Worm (Caenorhabditis elegans) whole organism, young adult: ENCODE measurements around the gene F48G7.9.

Experiments used
- B0019.2 ChIP-seq: fragments of 200-800 bp; sonication (Bioruptor generic); conservative IDR thresholded peaks from 2 replicates; pipeline ENCODE4 v1.3.6; 2022; ENCODE audit warnings: missing genetic modification reagents, missing genetic modification characterization, missing compliant biosample characterization
- B0336.3 ChIP-seq: fragments of 200-800 bp; sonication (Bioruptor generic); IDR thresholded peaks from 2 replicates; pipeline ENCODE4 v1.3.6; 2022; ENCODE audit warnings: missing genetic modification characterization, missing compliant biosample characterization
- F10E7.11 ChIP-seq: sonication (generic microtip); optimal IDR thresholded peaks from 2 replicates; lab custom pipeline; 2017; ENCODE audit warnings: mild to moderate bottlenecking, missing genetic modification characterization, moderate library complexity, missing compliant biosample characterization
- F23B12.7 ChIP-seq: sonication (generic microtip); optimal IDR thresholded peaks from 2 replicates; lab custom pipeline; 2017; ENCODE audit warnings: missing genetic modification characterization, mild to moderate bottlenecking, missing compliant biosample characterization, antibody characterized with exemption, moderate library complexity; ENCODE audit not compliant: insufficient read depth
- F39B2.1 ChIP-seq: fragments of 200-800 bp; sonication (Bioruptor generic); IDR thresholded peaks from 2 replicates; pipeline ENCODE4 v1.3.6; 2022; ENCODE audit warnings: missing genetic modification reagents, missing genetic modification characterization, missing compliant biosample characterization
- akir-1 ChIP-seq: fragments of 200-800 bp; sonication (Bioruptor generic); optimal IDR thresholded peaks from 2 replicates; lab custom pipeline; 2018; ENCODE audit warnings: mild to moderate bottlenecking, missing genetic modification characterization, moderate library complexity, missing compliant biosample characterization
- ama-1 ChIP-seq, 3 experiments: fragments of 150-350 bp in 1 of 3; sonication (generic microtip) in 2 of 3; optimal IDR thresholded peaks; 2 replicates each; lab custom pipeline; 2014 to 2018; ENCODE audit warnings: missing biosample characterization in 2 of 3, missing genetic modification characterization in 2 of 3, missing genetic modification reagents in 2 of 3
- atf-7 ChIP-seq: sonication (generic microtip); optimal IDR thresholded peaks from 2 replicates; lab custom pipeline; 2017; ENCODE audit warnings: mild to moderate bottlenecking, missing genetic modification characterization, missing compliant biosample characterization
- attf-5 ChIP-seq: fragments of 200-800 bp; sonication (Bioruptor generic); optimal IDR thresholded peaks from 2 replicates; lab custom pipeline; 2018; ENCODE audit warnings: mild to moderate bottlenecking, missing genetic modification characterization, missing compliant biosample characterization
- cebp-1 ChIP-seq, 2 experiments: fragments of 200-800 bp in 1 of 2; sonication (Bioruptor generic) in 1 of 2; sonication (generic microtip) in 1 of 2; IDR thresholded peaks in 1 of 2; optimal IDR thresholded peaks in 1 of 2; 2 replicates each; pipeline versions ENCODE4 v1.3.6 to Lab custom; 2017 to 2022; ENCODE audit warnings: missing compliant biosample characterization in 2 of 2, missing genetic modification characterization in 2 of 2, mild to moderate bottlenecking in 1 of 2, missing genetic modification reagents in 1 of 2, moderate library complexity in 1 of 2
- cebp-2 ChIP-seq: fragments of 200-800 bp; sonication (Bioruptor generic); IDR thresholded peaks from 2 replicates; pipeline ENCODE4 v1.3.6; 2022; ENCODE audit warnings: missing genetic modification characterization, missing compliant biosample characterization
- ceh-27 ChIP-seq: fragments of 200-800 bp; sonication (Bioruptor generic); optimal IDR thresholded peaks from 2 replicates; lab custom pipeline; 2018; ENCODE audit warnings: mild to moderate bottlenecking, missing genetic modification characterization, moderate library complexity, missing compliant biosample characterization
- ceh-40 ChIP-seq: fragments of 200-800 bp; sonication (Bioruptor generic); IDR thresholded peaks from 2 replicates; pipeline ENCODE4 v1.3.6; 2022; ENCODE audit warnings: missing genetic modification characterization, missing compliant biosample characterization
- ceh-91 ChIP-seq: fragments of 200-800 bp; sonication (Bioruptor generic); IDR thresholded peaks from 2 replicates; pipeline ENCODE4 v1.3.6; 2022; ENCODE audit warnings: missing genetic modification reagents, missing genetic modification characterization, missing compliant biosample characterization
- dox-1 ChIP-seq: fragments of 200-800 bp; sonication (Bioruptor generic); IDR thresholded peaks from 2 replicates; pipeline ENCODE4 v1.3.6; 2022; ENCODE audit warnings: missing genetic modification reagents, missing genetic modification characterization, missing compliant biosample characterization
- egl-44 ChIP-seq: fragments of 200-800 bp; sonication (Bioruptor generic); IDR thresholded peaks from 2 replicates; pipeline ENCODE4 v1.3.6; 2022; ENCODE audit warnings: missing genetic modification reagents, missing genetic modification characterization, missing compliant biosample characterization
- ekl-4 ChIP-seq: fragments of 200-800 bp; sonication (Bioruptor generic); IDR thresholded peaks from 2 replicates; pipeline ENCODE4 v1.3.6; 2022; ENCODE audit warnings: missing genetic modification reagents, missing genetic modification characterization, missing compliant biosample characterization
- lin-54 ChIP-seq: fragments of 200-800 bp; sonication (Bioruptor generic); optimal IDR thresholded peaks from 2 replicates; lab custom pipeline; 2018; ENCODE audit warnings: mild to moderate bottlenecking, missing genetic modification characterization, missing compliant biosample characterization
- lir-1 ChIP-seq: fragments of 200-800 bp; sonication (Bioruptor generic); conservative IDR thresholded peaks from 2 replicates; pipeline ENCODE4 v1.3.6; 2022; ENCODE audit warnings: missing genetic modification reagents, missing genetic modification characterization, missing compliant biosample characterization
- lsl-1 ChIP-seq: fragments of 200-800 bp; sonication (Bioruptor generic); optimal IDR thresholded peaks from 2 replicates; lab custom pipeline; 2018; ENCODE audit warnings: mild to moderate bottlenecking, missing genetic modification characterization, moderate library complexity, missing compliant biosample characterization
- lsy-27 ChIP-seq: sonication (generic microtip); optimal IDR thresholded peaks from 2 replicates; lab custom pipeline; 2017; ENCODE audit warnings: missing genetic modification characterization, mild to moderate bottlenecking, missing compliant biosample characterization, antibody characterized with exemption, missing genotype, borderline replicate concordance; ENCODE audit not compliant: insufficient read depth
- nfyb-1 ChIP-seq: fragments of 200-800 bp; sonication (Bioruptor generic); IDR thresholded peaks from 2 replicates; pipeline ENCODE4 v1.3.6; 2022; ENCODE audit warnings: missing genetic modification reagents, missing genetic modification characterization, missing compliant biosample characterization
- nhr-80 ChIP-seq: sonication (generic microtip); optimal IDR thresholded peaks from 2 replicates; lab custom pipeline; 2016; ENCODE audit warnings: missing genetic modification characterization, missing compliant biosample characterization
- rec-8 ChIP-seq, 2 experiments: sonication (generic microtip); optimal IDR thresholded peaks; 2 replicates each; lab custom pipeline; 2016; ENCODE audit warnings: mild to moderate bottlenecking in 2 of 2, missing genetic modification characterization in 2 of 2, missing genetic modification reagents in 2 of 2, missing genotype in 2 of 2, missing biosample characterization in 1 of 2, missing compliant biosample characterization in 1 of 2, moderate library complexity in 1 of 2
- snpc-1.1 ChIP-seq: sonication (generic microtip); optimal IDR thresholded peaks from 2 replicates; lab custom pipeline; 2017; ENCODE audit warnings: missing genetic modification characterization, mild to moderate bottlenecking, missing compliant biosample characterization, antibody characterized with exemption, moderate library complexity, missing genotype, missing genetic modification reagents; ENCODE audit not compliant: insufficient read depth
- snpc-4 ChIP-seq, 5 experiments: fragments of 150-350 bp in 1 of 5; sonication (generic microtip) in 4 of 5; optimal IDR thresholded peaks; 2 replicates each; lab custom pipeline; 2014 to 2018; ENCODE audit warnings: missing genetic modification characterization in 5 of 5, missing biosample characterization in 3 of 5, antibody characterized with exemption in 2 of 5, mild to moderate bottlenecking in 2 of 5, missing compliant biosample characterization in 2 of 5, missing genotype in 2 of 5, moderate library complexity in 2 of 5, missing genetic modification reagents in 1 of 5
- unc-130 ChIP-seq: sonication (generic microtip); optimal IDR thresholded peaks from 2 replicates; lab custom pipeline; 2016; ENCODE audit warnings: missing genetic modification reagents, missing genetic modification characterization, missing compliant biosample characterization
- unc-62 ChIP-seq: fragments of 150-350 bp; optimal IDR thresholded peaks from 2 replicates; lab custom pipeline; 2014; ENCODE audit warnings: missing biosample characterization, missing genetic modification reagents, missing genetic modification characterization
- xnd-1 ChIP-seq: sonication (generic microtip); optimal IDR thresholded peaks from 2 replicates; lab custom pipeline; 2016; ENCODE audit warnings: missing genotype, missing genetic modification reagents, missing genetic modification characterization, missing compliant biosample characterization
- ztf-18 ChIP-seq: sonication (generic microtip); optimal IDR thresholded peaks from 2 replicates; lab custom pipeline; 2016; ENCODE audit warnings: missing genotype, mild to moderate bottlenecking, missing genetic modification characterization, missing compliant biosample characterization
- ztf-22 ChIP-seq: fragments of 200-800 bp; sonication (Bioruptor generic); optimal IDR thresholded peaks from 2 replicates; lab custom pipeline; 2018; ENCODE audit warnings: mild to moderate bottlenecking, missing genetic modification characterization, moderate library complexity, missing compliant biosample characterization
- ztf-26 ChIP-seq: sonication (generic microtip); optimal IDR thresholded peaks from 2 replicates; lab custom pipeline; 2017; ENCODE audit warnings: missing genetic modification characterization, missing compliant biosample characterization
- ztf-6 ChIP-seq: fragments of 200-800 bp; sonication (Bioruptor generic); IDR thresholded peaks from 2 replicates; pipeline ENCODE4 v1.3.6; 2022; ENCODE audit warnings: missing genetic modification reagents, missing genetic modification characterization, missing compliant biosample characterization

The F48G7.9 gene

DNA sequence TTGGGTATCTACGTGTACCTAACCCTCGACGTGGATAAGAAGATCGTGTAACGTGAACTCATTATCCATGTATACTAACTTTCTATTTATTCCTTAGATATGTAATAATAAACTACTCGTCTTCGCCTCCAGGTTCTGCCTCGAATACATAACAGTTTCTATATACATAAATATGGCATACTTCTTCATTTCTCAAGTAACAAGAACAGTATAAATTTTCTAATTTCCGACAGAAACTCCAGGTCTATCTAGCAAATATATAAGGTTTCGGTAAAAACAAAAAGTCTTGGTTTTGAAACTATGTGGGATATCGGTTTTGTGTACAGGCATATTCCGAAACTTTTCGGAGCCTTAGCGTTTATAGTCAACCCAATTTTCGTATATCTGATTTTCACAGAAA is 9.9 kb upstream of the F48G7.9 start, which contains the start of gene srj-37:
TSS of gene srj-37 (plus strand) at position 301 of the 400 bp plus-strand sequence.
- no peak for TF ChIP-seq lir-1 (GFP tag; lab: Robert Waterston, UW)
- no peak for TF ChIP-seq ama-1 (optimal IDR thresholded peaks at IDR 0.05; lab: Kevin White, UChicago)
- TF ChIP-seq ama-1 (GFP tag; optimal IDR thresholded peaks at IDR 0.05; lab: Kevin White, UChicago), result no peak
- no peak for TF ChIP-seq cebp-2
- no peak for TF ChIP-seq F23B12.7 (tag; lab: Kevin White, UChicago)
- TF ChIP-seq ztf-6 (GFP tag; lab: Robert Waterston, UW), result no peak
- TF ChIP-seq xnd-1 (tag; lab: Kevin White, UChicago), result no peak
- TF ChIP-seq egl-44 (GFP tag; lab: Robert Waterston, UW), result no peak
- TF ChIP-seq lsy-27 (tag; lab: Kevin White, UChicago), result no peak
- TF ChIP-seq ztf-26 (tag; lab: Kevin White, UChicago), result no peak
- no peak for TF ChIP-seq ztf-22 (GFP tag; lab: Kevin White, UChicago)
- no peak for TF ChIP-seq ekl-4 (GFP tag; lab: Robert Waterston, UW)
- no peak for TF ChIP-seq lsl-1 (GFP tag; lab: Kevin White, UChicago)
- no peak for TF ChIP-seq lin-54 (GFP tag; lab: Kevin White, UChicago)
- no peak for TF ChIP-seq akir-1 (GFP tag; lab: Kevin White, UChicago)

DNA sequence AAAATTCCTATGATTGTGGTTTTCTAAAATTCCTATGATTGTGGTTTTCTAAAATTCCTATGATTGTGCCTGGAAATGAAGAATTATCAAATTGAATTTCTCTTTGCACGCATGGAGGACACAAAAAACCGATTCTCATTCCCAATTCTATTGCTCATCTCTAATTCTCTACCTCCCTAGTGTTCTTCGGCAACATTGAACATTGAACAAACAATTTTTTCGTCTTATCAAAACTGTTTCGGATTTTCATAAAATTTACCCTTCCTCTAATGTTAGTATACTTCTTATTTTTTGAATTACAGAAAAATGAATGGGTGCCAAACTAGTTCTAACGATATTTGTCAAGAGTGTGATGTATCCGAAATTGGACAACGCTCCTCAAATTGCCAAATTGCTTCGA is 7.9 kb upstream of the F48G7.9 start, which contains the start of gene pals-31:
TSS of gene pals-31 (plus strand) at position 301 of the 400 bp plus-strand sequence.
- no peak for TF ChIP-seq ztf-18
- TF ChIP-seq B0336.3, result no peak
- no peak for TF ChIP-seq ceh-91 (GFP tag; lab: Robert Waterston, UW)
- TF ChIP-seq B0019.2, result no peak
- TF ChIP-seq ama-1 (optimal IDR thresholded peaks at IDR 0.05; lab: Kevin White, UChicago), result no peak
- TF ChIP-seq ama-1 (GFP tag; optimal IDR thresholded peaks at IDR 0.05; lab: Kevin White, UChicago), result no peak

DNA sequence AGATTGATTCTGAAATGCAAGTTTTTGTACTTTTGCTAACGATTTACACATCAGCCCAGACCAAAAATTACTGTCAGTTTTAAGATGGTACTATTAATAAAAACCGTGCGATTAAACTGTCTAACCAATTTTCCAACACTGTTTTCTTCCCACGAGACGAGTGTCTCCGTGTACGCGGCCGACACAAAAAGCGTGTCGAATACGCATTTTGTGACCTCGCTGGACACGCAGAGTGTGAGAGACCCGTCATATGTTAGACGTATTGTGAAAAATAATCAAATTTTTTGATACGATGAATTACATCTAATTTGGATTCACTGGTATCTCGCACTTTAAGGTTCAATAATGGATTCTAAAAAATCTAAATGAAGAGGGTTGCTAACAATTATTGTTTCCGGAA is 7.2 kb upstream of the F48G7.9 start:
- TF ChIP-seq cebp-1 (GFP tag; IDR thresholded peaks at IDR 0.05; lab: Robert Waterston, UW), result peak; percentile 36; the same call in 1 of the 2 replicates
- peak; percentile 45 for TF ChIP-seq cebp-1 (tag; optimal IDR thresholded peaks at IDR 0.05; lab: Kevin White, UChicago)
- TF ChIP-seq F39B2.1, result no peak
- TF ChIP-seq nhr-80, result peak; percentile 88
- TF ChIP-seq dox-1, result peak; percentile 63
- TF ChIP-seq ceh-27 (GFP tag; lab: Kevin White, UChicago), result peak; percentile 13
- TF ChIP-seq F10E7.11 (tag; lab: Kevin White, UChicago), result no peak
- peak; percentile 18 for TF ChIP-seq snpc-1.1 (tag; lab: Kevin White, UChicago)
- TF ChIP-seq unc-62 (GFP tag; lab: Kevin White, UChicago), result no peak
- no peak for TF ChIP-seq ceh-91 (GFP tag; lab: Robert Waterston, UW)
- no peak for TF ChIP-seq nfyb-1 (GFP tag; lab: Robert Waterston, UW)
- TF ChIP-seq atf-7, result no peak
- no peak for TF ChIP-seq rec-8 (tag; optimal IDR thresholded peaks at IDR 0.05; lab: Kevin White, UChicago)
- peak; percentile 71 for TF ChIP-seq attf-5 (GFP tag; lab: Kevin White, UChicago)
- TF ChIP-seq snpc-4 (GFP tag; optimal IDR thresholded peaks at IDR 0.05; lab: Kevin White, UChicago), result no peak
- peak; percentile 66 to 91 (median 82) for TF ChIP-seq snpc-4 (tag; optimal IDR thresholded peaks at IDR 0.05; lab: Kevin White, UChicago)

DNA sequence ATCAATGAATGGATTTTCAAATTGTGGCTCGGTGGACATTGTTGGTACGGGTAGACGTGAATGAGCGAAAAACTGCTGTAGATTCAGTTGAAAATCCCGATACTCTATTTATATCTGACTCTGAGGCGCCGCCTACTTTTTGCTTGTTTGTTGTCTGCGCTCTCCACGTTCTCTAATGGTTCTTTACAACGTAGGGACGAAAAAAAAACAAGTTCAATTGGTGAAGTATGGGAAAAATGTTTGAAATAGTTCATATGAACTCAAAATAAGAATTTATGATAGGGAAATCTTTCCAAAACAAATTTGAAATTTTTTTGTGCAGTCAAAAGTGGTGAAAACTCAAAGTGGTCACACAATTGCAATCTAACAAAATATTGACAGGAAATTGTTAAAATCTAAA is 6.4 kb upstream of the F48G7.9 start, which contains the start of gene F48G7.10:
TSS of gene F48G7.10 (minus strand) at position 101 of the 400 bp plus-strand sequence.
- TF ChIP-seq B0336.3 (no peak), ceh-40 (GFP tag; lab: Robert Waterston, UW) (no peak), unc-62 (GFP tag; lab: Kevin White, UChicago) (no peak), unc-130 (no peak)
